Worm (Caenorhabditis elegans) whole organism, L1 larva: ENCODE data around the gene srw-23.

Experiments used
- ceh-8 ChIP-seq: fragments of 200-800 bp; sonication (Bioruptor generic); optimal IDR thresholded peaks from 2 replicates; lab custom pipeline; 2018; ENCODE audit warnings: mild to moderate bottlenecking, missing genetic modification characterization, moderate library complexity, missing compliant biosample characterization
- dpl-1 ChIP-seq, 3 experiments: fragments of 150-350 bp in 2 of 3; sonication (generic microtip) in 1 of 3; optimal IDR thresholded peaks; 2 replicates each; lab custom pipeline; 2014 to 2017; ENCODE audit warnings: missing biosample characterization in 3 of 3, missing genetic modification characterization in 3 of 3, missing genetic modification reagents in 3 of 3
- fkh-10 ChIP-seq: sonication (generic microtip); optimal IDR thresholded peaks from 2 replicates; lab custom pipeline; 2017; ENCODE audit warnings: missing biosample characterization, missing genetic modification reagents, missing genetic modification characterization
- irx-1 ChIP-seq: sonication (generic microtip); optimal IDR thresholded peaks from 2 replicates; lab custom pipeline; 2016; ENCODE audit warnings: missing genetic modification characterization, missing compliant biosample characterization
- lin-13 ChIP-seq: fragments of 150-350 bp; optimal IDR thresholded peaks from 2 replicates; lab custom pipeline; 2014; ENCODE audit warnings: missing biosample characterization, missing genetic modification reagents, missing genetic modification characterization
- mep-1 ChIP-seq: fragments of 150-350 bp; optimal IDR thresholded peaks from 2 replicates; lab custom pipeline; 2014; ENCODE audit warnings: missing biosample characterization, missing genetic modification characterization
- nhr-76 ChIP-seq: sonication (generic microtip); optimal IDR thresholded peaks from 2 replicates; lab custom pipeline; 2017; ENCODE audit warnings: missing biosample characterization, missing genetic modification characterization
- snpc-4 ChIP-seq: fragments of 150-350 bp; optimal IDR thresholded peaks from 2 replicates; lab custom pipeline; 2014; ENCODE audit warnings: missing biosample characterization, missing genetic modification characterization
- unc-62 ChIP-seq: fragments of 150-350 bp; optimal IDR thresholded peaks from 2 replicates; lab custom pipeline; 2014; ENCODE audit warnings: missing biosample characterization, missing genetic modification reagents, missing genetic modification characterization

- no peak for TF ChIP-seq lin-13
- TF ChIP-seq mep-1 (tag; lab: Kevin White, UChicago): no peak
- TF ChIP-seq fkh-10 (GFP tag; lab: Kevin White, UChicago): no peak
- no peak for TF ChIP-seq dpl-1 (GFP tag; optimal IDR thresholded peaks at IDR 0.05; lab: Kevin White, UChicago)
- TF ChIP-seq snpc-4 (tag; lab: Kevin White, UChicago): no peak
- TF ChIP-seq unc-62: no peak
- no peak for TF ChIP-seq irx-1 (tag; lab: Kevin White, UChicago)
- TF ChIP-seq ceh-8 (GFP tag; lab: Kevin White, UChicago): no peak
- TF ChIP-seq nhr-76 (tag; lab: Kevin White, UChicago): no peak
Observed at ce11 chrV:16869740-16870139, 4.0 kb upstream of the srw-23 start, which contains the start of gene clec-33.
